Fruit fly (Drosophila melanogaster): ENCODE measurements around the gene CG16782.
A peak's percentile ranks its signal among the peaks of the same experiment; 100 is the strongest.

DNA sequence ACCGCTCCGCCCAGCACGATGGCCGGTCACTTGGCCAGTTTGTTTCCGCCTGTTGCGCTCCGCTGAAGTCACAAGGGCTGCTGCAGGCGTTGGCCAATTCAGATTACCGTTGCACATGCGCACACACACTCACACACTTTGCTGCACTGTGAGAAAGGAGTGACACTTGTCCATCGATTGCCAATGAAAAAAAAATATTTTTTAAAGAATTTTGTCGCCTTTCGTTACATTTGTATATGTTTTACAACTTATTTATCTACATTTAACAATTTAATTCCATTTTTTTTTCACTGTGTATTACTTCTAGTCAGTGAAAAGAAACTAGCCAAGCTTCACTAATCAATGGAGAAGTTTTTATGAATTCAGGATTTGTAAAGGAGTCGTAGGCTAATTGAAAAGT lies 16.0 kb upstream of the CG16782 start:
- TF ChIP-seq CG12236 (GFP tag; optimal IDR thresholded peaks at IDR 0.05) (no peak), CG6254 (GFP tag; optimal IDR thresholded peaks at IDR 0.05) (peak; percentile 4), CG10431 (GFP tag; optimal IDR thresholded peaks at IDR 0.05) (no peak), CG17385 (GFP tag; optimal IDR thresholded peaks at IDR 0.05) (peak; percentile 32), sens (GFP tag) (peak; percentile 90), vvl (GFP tag; IDR thresholded peaks at IDR 0.05) (0 out of 2 replicates have a peak, but pooled peaks have one; percentile 24), psq (GFP tag; optimal IDR thresholded peaks at IDR 0.05) (no peak), hb (GFP tag; IDR thresholded peaks at IDR 0.05; ENCODE audit: partially characterized antibody) (no peak), CG30431 (GFP tag; optimal IDR thresholded peaks at IDR 0.05) (no peak), danr (GFP tag; IDR thresholded peaks at IDR 0.05) (no peak), ab (GFP tag; optimal IDR thresholded peaks at IDR 0.05) (no peak), Nf-YC (tag; optimal IDR thresholded peaks at IDR 0.05) (no peak)
